Worm (Caenorhabditis elegans) whole organism, L4 larva: Measurements from ENCODE around the gene F25E5.2.

ENCODE experiments used
- nhr-237 ChIP-seq: sonication (generic microtip); optimal IDR thresholded peaks from 2 replicates; lab custom pipeline; 2017; ENCODE audit warnings: missing biosample characterization, missing genetic modification characterization
- nhr-77 ChIP-seq: fragments of 150-350 bp; optimal IDR thresholded peaks from 2 replicates; lab custom pipeline; 2014; ENCODE audit warnings: missing biosample characterization, missing genetic modification characterization
- pqm-1 ChIP-seq: sonication (generic microtip); optimal IDR thresholded peaks from 2 replicates; lab custom pipeline; 2017; ENCODE audit warnings: missing biosample characterization, missing genetic modification characterization

DNA sequence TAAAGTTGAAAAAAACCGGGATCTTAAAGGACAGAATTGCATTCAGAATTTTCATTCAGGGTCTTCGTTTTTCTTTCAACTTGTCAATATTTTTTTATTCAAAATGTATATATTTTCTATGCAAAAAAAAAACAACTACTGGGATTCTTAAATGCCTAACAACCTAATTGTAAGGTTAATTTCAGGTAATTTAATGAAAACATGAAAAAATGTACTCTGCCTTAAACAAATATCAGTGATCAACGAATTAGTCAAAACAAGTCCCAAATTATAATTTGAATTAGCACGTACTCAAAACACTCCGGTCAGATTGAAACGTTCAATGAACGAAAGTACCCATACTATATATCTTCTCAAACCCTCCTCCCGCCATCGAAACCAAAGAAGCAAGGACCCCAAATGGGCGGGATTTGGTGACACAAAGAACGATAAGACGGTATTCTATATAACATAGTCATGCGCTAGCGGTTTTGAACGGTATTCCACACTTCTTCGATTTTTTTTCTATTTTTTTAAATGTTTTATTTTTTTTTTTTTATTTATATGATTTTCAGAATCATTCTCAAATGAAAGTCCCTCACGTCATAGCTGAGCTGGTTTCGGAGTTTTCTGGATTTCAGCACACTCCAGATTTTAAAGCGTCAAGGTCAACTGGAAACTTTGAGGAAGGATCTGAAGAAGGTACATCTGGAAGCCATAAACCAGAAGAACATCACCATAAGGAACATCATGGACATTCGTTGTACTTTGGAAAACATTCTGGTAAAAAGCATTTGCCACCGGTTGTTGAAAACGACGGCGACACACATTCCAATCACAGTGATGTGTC, 19.5 kb upstream of the F25E5.2 start, which contains the start of the genes ddo-2 and F25E5.8:
- TF ChIP-seq pqm-1 (tag; lab: Kevin White, UChicago) = no peak
- TF ChIP-seq nhr-237 = no peak
- no peak for TF ChIP-seq nhr-77 (tag; lab: Kevin White, UChicago)
